Worm (Caenorhabditis elegans): Measurements from ENCODE around the gene fkh-3.

DNA sequence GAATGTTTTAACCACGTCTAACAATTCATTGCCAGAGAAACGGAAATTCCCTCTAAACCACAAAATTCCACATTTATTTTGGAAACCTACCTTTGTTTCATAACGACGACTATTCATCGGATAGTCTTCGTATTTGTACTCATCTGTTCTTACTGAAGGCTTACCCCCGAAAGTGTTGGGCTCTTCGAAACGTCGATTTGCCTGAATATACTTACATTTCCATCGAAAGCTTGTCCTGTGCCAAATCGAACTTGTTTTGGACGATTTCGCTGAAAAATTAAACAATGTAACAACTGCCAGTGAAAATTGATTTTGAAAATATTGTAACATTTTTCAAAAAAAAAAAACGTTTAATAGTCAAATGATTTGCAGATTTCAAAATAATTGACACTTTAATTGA, 39.3 kb upstream of the fkh-3 start, which contains the start of gene F02D10.3:
- TF ChIP-seq flt-1 (GFP tag; IDR thresholded peaks at IDR 0.05), result no peak
- TF ChIP-seq tra-4 (tag; optimal IDR thresholded peaks at IDR 0.05), result no peak
- no peak for TF ChIP-seq ama-1 (optimal IDR thresholded peaks at IDR 0.05)
- no peak for TF ChIP-seq ceh-36 (tag; optimal IDR thresholded peaks at IDR 0.05)
- no peak for TF ChIP-seq hmbx-1 (tag; optimal IDR thresholded peaks at IDR 0.05)

Measured in whole organism, early embryonic.